Worm (Caenorhabditis elegans) whole organism, early embryonic: Measurements from ENCODE around the gene ZK180.6.

Experiments
- B0310.2 ChIP-seq: sonication (generic microtip); optimal IDR thresholded peaks from 2 replicates; lab custom pipeline; 2016; ENCODE audit warnings: mild to moderate bottlenecking, missing genetic modification characterization, missing compliant biosample characterization
- F13C5.2 ChIP-seq: sonication (generic microtip); optimal IDR thresholded peaks from 2 replicates; lab custom pipeline; 2017; ENCODE audit warnings: mild to moderate bottlenecking, missing genetic modification characterization, inconsistent platforms, missing compliant biosample characterization
- aly-1 ChIP-seq: sonication (generic microtip); optimal IDR thresholded peaks from 2 replicates; lab custom pipeline; 2016; ENCODE audit warnings: missing genetic modification characterization, missing compliant biosample characterization
- ama-1 ChIP-seq: fragments of 150-350 bp; optimal IDR thresholded peaks from 2 replicates; lab custom pipeline; 2014
- ceh-13 ChIP-seq: fragments of 200-800 bp; sonication (Bioruptor generic); optimal IDR thresholded peaks from 2 replicates; lab custom pipeline; 2018; ENCODE audit warnings: mild to moderate bottlenecking, missing genetic modification characterization, missing compliant biosample characterization
- ceh-36 ChIP-seq: sonication (generic microtip); optimal IDR thresholded peaks from 2 replicates; lab custom pipeline; 2016; ENCODE audit warnings: missing genetic modification characterization, inconsistent platforms, missing compliant biosample characterization
- ets-7 ChIP-seq: sonication (generic microtip); optimal IDR thresholded peaks from 2 replicates; lab custom pipeline; 2016; ENCODE audit warnings: missing genotype, missing genetic modification characterization, missing compliant biosample characterization
- flt-1 ChIP-seq: fragments of 200-800 bp; sonication (Bioruptor generic); IDR thresholded peaks from 2 replicates; pipeline ENCODE4 v1.3.6; 2022; ENCODE audit warnings: missing genetic modification characterization, missing compliant biosample characterization
- hmbx-1 ChIP-seq: sonication (generic microtip); optimal IDR thresholded peaks from 2 replicates; lab custom pipeline; 2016; ENCODE audit warnings: mild to moderate bottlenecking, missing genetic modification characterization, missing compliant biosample characterization
- hmg-4 ChIP-seq: fragments of 200-800 bp; sonication (Bioruptor generic); optimal IDR thresholded peaks from 2 replicates; lab custom pipeline; 2018; ENCODE audit warnings: mild to moderate bottlenecking, missing genetic modification characterization, missing compliant biosample characterization
- hnd-1 ChIP-seq: sonication (generic microtip); optimal IDR thresholded peaks from 2 replicates; lab custom pipeline; 2016; ENCODE audit warnings: missing genetic modification characterization, missing compliant biosample characterization
- pes-1 ChIP-seq: fragments of 200-800 bp; sonication (Bioruptor generic); IDR thresholded peaks from 2 replicates; pipeline ENCODE4 v1.3.6; 2022; ENCODE audit warnings: missing genetic modification reagents, missing genetic modification characterization, missing compliant biosample characterization
- scrt-1 ChIP-seq: fragments of 200-800 bp; sonication (Bioruptor generic); IDR thresholded peaks from 2 replicates; pipeline ENCODE4 v1.3.6; 2022; ENCODE audit warnings: missing genetic modification characterization, missing compliant biosample characterization
- sea-1 ChIP-seq: fragments of 200-800 bp; sonication (Bioruptor generic); conservative IDR thresholded peaks from 2 replicates; pipeline ENCODE4 v1.3.6; 2022; ENCODE audit warnings: missing genetic modification characterization, missing compliant biosample characterization
- tbx-11 ChIP-seq: fragments of 200-800 bp; sonication (Bioruptor generic); IDR thresholded peaks from 2 replicates; pipeline ENCODE4 v1.3.6; 2022; ENCODE audit warnings: missing genetic modification characterization, missing compliant biosample characterization
- tbx-37 ChIP-seq: fragments of 200-800 bp; sonication (Bioruptor generic); conservative IDR thresholded peaks from 2 replicates; pipeline ENCODE4 v1.3.6; 2022; ENCODE audit warnings: missing genetic modification reagents, missing genetic modification characterization, missing compliant biosample characterization
- tra-4 ChIP-seq: sonication (generic microtip); optimal IDR thresholded peaks from 2 replicates; lab custom pipeline; 2017; ENCODE audit warnings: missing genetic modification characterization, missing compliant biosample characterization

Gene ZK180.6

DNA sequence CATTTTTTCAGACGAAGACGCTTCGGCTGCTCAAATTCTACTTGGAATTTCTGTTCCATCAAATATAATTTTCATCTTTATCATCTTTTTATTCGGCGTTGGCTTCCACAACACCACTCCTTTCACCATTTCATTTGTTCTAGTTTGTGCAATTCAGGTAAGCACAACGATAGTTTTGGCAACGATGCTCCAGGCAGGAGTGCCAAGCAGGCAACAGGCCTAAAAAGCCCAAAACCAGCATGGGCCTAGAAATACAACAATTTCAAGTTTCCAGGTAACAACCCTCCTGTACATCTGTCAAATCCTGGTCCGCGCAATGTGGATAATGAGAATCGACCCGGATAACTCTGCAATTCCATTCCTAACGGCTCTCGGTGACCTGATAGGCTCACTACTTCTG, 16.4 kb upstream of the ZK180.6 start:
- no peak for TF ChIP-seq ceh-13 (GFP tag; lab: Kevin White, UChicago)
- TF ChIP-seq ceh-36 (tag; lab: Kevin White, UChicago) = no peak
- TF ChIP-seq F13C5.2 (tag; lab: Kevin White, UChicago) = no peak
- no peak for TF ChIP-seq hmbx-1 (tag; lab: Kevin White, UChicago)
- no peak for TF ChIP-seq flt-1 (GFP tag; lab: Robert Waterston, UW)
- no peak for TF ChIP-seq ama-1 (lab: Kevin White, UChicago)
- no peak for TF ChIP-seq tbx-11 (GFP tag; lab: Robert Waterston, UW)
- no peak for TF ChIP-seq pes-1 (GFP tag; lab: Robert Waterston, UW)
- TF ChIP-seq sea-1 (GFP tag; lab: Robert Waterston, UW) = no peak
- no peak for TF ChIP-seq hmg-4 (GFP tag; lab: Kevin White, UChicago)
- TF ChIP-seq hnd-1 (tag; lab: Kevin White, UChicago) = no peak
- TF ChIP-seq ets-7 (tag; lab: Kevin White, UChicago) = no peak
- TF ChIP-seq B0310.2 (tag; lab: Kevin White, UChicago) = no peak
- no peak for TF ChIP-seq tbx-37
- TF ChIP-seq tra-4 (tag; lab: Kevin White, UChicago) = no peak
- no peak for TF ChIP-seq scrt-1 (GFP tag; lab: Robert Waterston, UW)
- TF ChIP-seq aly-1 (tag; lab: Kevin White, UChicago) = no peak

ce11 chrIV:4538672-4539071, 13.8 kb upstream of the ZK180.6 start:
- TF ChIP-seq F13C5.2 (tag; lab: Kevin White, UChicago) = no peak
- no peak for TF ChIP-seq ceh-36 (tag; lab: Kevin White, UChicago)
- TF ChIP-seq hnd-1 (tag; lab: Kevin White, UChicago) = no peak
- no peak for TF ChIP-seq tbx-37
- TF ChIP-seq ama-1 (lab: Kevin White, UChicago) = no peak
- TF ChIP-seq hmbx-1 (tag; lab: Kevin White, UChicago) = no peak
- TF ChIP-seq scrt-1 (GFP tag; lab: Robert Waterston, UW) = no peak
- no peak for TF ChIP-seq B0310.2 (tag; lab: Kevin White, UChicago)
- no peak for TF ChIP-seq aly-1 (tag; lab: Kevin White, UChicago)
- TF ChIP-seq flt-1 (GFP tag; lab: Robert Waterston, UW) = no peak
- TF ChIP-seq sea-1 (GFP tag; lab: Robert Waterston, UW) = no peak
- no peak for TF ChIP-seq pes-1 (GFP tag; lab: Robert Waterston, UW)
- TF ChIP-seq tra-4 (tag; lab: Kevin White, UChicago) = no peak
- no peak for TF ChIP-seq tbx-11 (GFP tag; lab: Robert Waterston, UW)
- no peak for TF ChIP-seq hmg-4 (GFP tag; lab: Kevin White, UChicago)
- TF ChIP-seq ceh-13 (GFP tag; lab: Kevin White, UChicago) = no peak
- TF ChIP-seq ets-7 (tag; lab: Kevin White, UChicago) = no peak

ce11 chrIV:4536247-4536646, 11.4 kb upstream of the ZK180.6 start, which contains the start of gene ZK185.2:
Gene ZK185.2 (plus strand): TSS chrIV:4536547.
- TF ChIP-seq ets-7 (tag; lab: Kevin White, UChicago) = no peak
- TF ChIP-seq tbx-11 (GFP tag; lab: Robert Waterston, UW) = no peak
- TF ChIP-seq ama-1 (lab: Kevin White, UChicago) = no peak
- TF ChIP-seq hmbx-1 (tag; lab: Kevin White, UChicago) = no peak
- no peak for TF ChIP-seq hmg-4 (GFP tag; lab: Kevin White, UChicago)
- no peak for TF ChIP-seq ceh-13 (GFP tag; lab: Kevin White, UChicago)
- TF ChIP-seq pes-1 (GFP tag; lab: Robert Waterston, UW) = no peak
- no peak for TF ChIP-seq aly-1 (tag; lab: Kevin White, UChicago)
- no peak for TF ChIP-seq B0310.2 (tag; lab: Kevin White, UChicago)
- TF ChIP-seq ceh-36 (tag; lab: Kevin White, UChicago) = no peak
- no peak for TF ChIP-seq hnd-1 (tag; lab: Kevin White, UChicago)
- TF ChIP-seq tbx-37 = no peak
- no peak for TF ChIP-seq F13C5.2 (tag; lab: Kevin White, UChicago)
- no peak for TF ChIP-seq tra-4 (tag; lab: Kevin White, UChicago)

ce11 chrIV:4533025-4533424, 8.2 kb upstream of the ZK180.6 start, which contains the start of gene ZK185.4:
Gene ZK185.4 (minus strand): TSS chrIV:4533125.
- TF ChIP-seq ceh-36 (tag; lab: Kevin White, UChicago) (no peak), B0310.2 (tag; lab: Kevin White, UChicago) (no peak), hmg-4 (GFP tag; lab: Kevin White, UChicago) (no peak), pes-1 (GFP tag; lab: Robert Waterston, UW) (no peak), tbx-11 (GFP tag; lab: Robert Waterston, UW) (no peak), flt-1 (GFP tag; lab: Robert Waterston, UW) (no peak), aly-1 (tag; lab: Kevin White, UChicago) (no peak), sea-1 (GFP tag; lab: Robert Waterston, UW) (no peak), ets-7 (tag; lab: Kevin White, UChicago) (no peak), ama-1 (lab: Kevin White, UChicago) (no peak), tbx-37 (no peak), hnd-1 (tag; lab: Kevin White, UChicago) (no peak), ceh-13 (GFP tag; lab: Kevin White, UChicago) (no peak)

DNA sequence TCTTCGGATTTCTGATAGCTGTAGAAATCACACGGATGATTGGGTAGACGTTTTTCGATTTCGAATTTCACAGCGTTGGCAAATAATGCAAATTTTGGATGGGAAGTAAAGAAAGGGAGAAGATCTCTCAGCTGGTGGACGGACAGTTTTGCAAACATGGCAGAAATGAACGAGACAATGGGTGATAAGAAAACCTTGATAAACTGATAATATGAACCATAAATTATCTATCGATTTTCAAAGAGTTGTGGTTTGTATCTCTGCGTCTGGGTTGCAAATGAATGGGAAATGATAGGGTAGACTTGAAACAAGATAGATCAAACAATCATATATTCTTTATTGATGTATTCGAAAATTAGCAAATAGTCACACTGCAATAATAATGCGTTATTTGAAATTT, 5.3 kb upstream of the ZK180.6 start, which contains the start of gene ZK185.3:
Gene ZK185.3, minus strand, starts transcription at position 263 of the 400 bp plus-strand sequence.
- TF ChIP-seq pes-1 (GFP tag; lab: Robert Waterston, UW) (no peak), ceh-13 (GFP tag; lab: Kevin White, UChicago) (no peak), aly-1 (tag; lab: Kevin White, UChicago) (no peak), hmg-4 (GFP tag; lab: Kevin White, UChicago) (no peak), sea-1 (GFP tag; lab: Robert Waterston, UW) (no peak), F13C5.2 (tag; lab: Kevin White, UChicago) (no peak), ets-7 (tag; lab: Kevin White, UChicago) (no peak), tbx-37 (no peak), ama-1 (lab: Kevin White, UChicago) (no peak), tra-4 (tag; lab: Kevin White, UChicago) (no peak), tbx-11 (GFP tag; lab: Robert Waterston, UW) (no peak), scrt-1 (GFP tag; lab: Robert Waterston, UW) (no peak), flt-1 (GFP tag; lab: Robert Waterston, UW) (no peak), ceh-36 (tag; lab: Kevin White, UChicago) (no peak), hmbx-1 (tag; lab: Kevin White, UChicago) (no peak), B0310.2 (tag; lab: Kevin White, UChicago) (no peak), hnd-1 (tag; lab: Kevin White, UChicago) (no peak)

ce11 chrIV:4526724-4527123, 1.9 kb upstream of the ZK180.6 start:
- peak; percentile 72 for TF ChIP-seq ceh-36 (tag; lab: Kevin White, UChicago)
- no peak for TF ChIP-seq flt-1 (GFP tag; lab: Robert Waterston, UW)
